Worm (Caenorhabditis elegans) whole organism, midembryonic: ENCODE data around the gene lip-1.

Experiments
- cog-1 ChIP-seq: sonication (generic microtip); optimal IDR thresholded peaks from 2 replicates; lab custom pipeline; 2016; ENCODE audit warnings: missing genetic modification characterization, missing compliant biosample characterization
- flt-1 ChIP-seq: fragments of 200-800 bp; sonication (Bioruptor generic); IDR thresholded peaks from 2 replicates; pipeline ENCODE4 v1.3.6; 2022; ENCODE audit warnings: missing genetic modification characterization, missing compliant biosample characterization
- klf-2 ChIP-seq: fragments of 200-800 bp; sonication (Bioruptor generic); conservative IDR thresholded peaks from 2 replicates; pipeline ENCODE4 v1.3.6; 2022; ENCODE audit warnings: missing genetic modification reagents, missing genetic modification characterization, missing compliant biosample characterization
- ref-1 ChIP-seq: fragments of 200-800 bp; sonication (Bioruptor generic); conservative IDR thresholded peaks from 2 replicates; pipeline ENCODE4 v1.3.6; 2022; ENCODE audit warnings: missing genetic modification reagents, missing genetic modification characterization, missing compliant biosample characterization
- ztf-23 ChIP-seq: fragments of 200-800 bp; sonication (Bioruptor generic); IDR thresholded peaks from 2 replicates; pipeline ENCODE4 v1.3.6; 2022; ENCODE audit warnings: missing genetic modification reagents, missing genetic modification characterization, missing compliant biosample characterization
- ztf-29 ChIP-seq: fragments of 200-800 bp; sonication (Bioruptor generic); IDR thresholded peaks from 2 replicates; pipeline ENCODE4 v1.3.6; 2022; ENCODE audit warnings: missing genetic modification reagents, missing genetic modification characterization, missing compliant biosample characterization

DNA sequence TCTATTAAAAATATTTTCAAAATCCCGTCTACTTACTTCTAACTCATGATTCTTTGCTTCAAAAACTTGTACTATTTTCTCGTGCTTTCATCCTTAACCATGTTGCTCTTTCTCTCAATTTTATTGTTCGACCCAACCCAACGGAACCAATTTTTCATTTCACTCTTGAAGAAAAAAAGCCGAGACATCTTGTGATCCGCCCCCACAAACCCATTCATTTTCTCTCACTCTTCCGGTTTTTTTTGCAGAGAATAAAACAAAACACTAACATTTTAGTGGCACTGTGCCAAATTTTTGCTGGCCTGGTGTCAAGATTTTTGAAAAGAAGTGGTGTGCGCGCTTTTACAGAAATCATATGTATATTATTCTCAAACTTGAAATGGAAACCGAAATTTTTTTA, 6.0 kb upstream of the lip-1 start:
- TF ChIP-seq ztf-29 (GFP tag; lab: Robert Waterston, UW) (no peak), klf-2 (GFP tag; lab: Robert Waterston, UW) (no peak), flt-1 (GFP tag; lab: Robert Waterston, UW) (no peak), ref-1 (GFP tag; lab: Robert Waterston, UW) (no peak), ztf-23 (GFP tag; lab: Robert Waterston, UW) (no peak), cog-1 (no peak)
